Fruit fly (Drosophila melanogaster) whole organism, prepupa: ENCODE data around the gene CG5254.

Experiments used
- Gug ChIP-seq: fragments of 200-800 bp; sonication (Bioruptor generic); IDR thresholded peaks from 2 replicates; pipeline ENCODE4 v1.3.6; 2022; ENCODE audit warnings: missing biosample characterization, missing genetic modification characterization
- Hr39 ChIP-seq: fragments of 200-800 bp; sonication (Bioruptor generic); optimal IDR thresholded peaks from 2 replicates; lab custom pipeline; 2016; ENCODE audit warnings: missing biosample characterization, missing genetic modification characterization
- achi ChIP-seq: fragments of 200-800 bp; sonication (Bioruptor generic); optimal IDR thresholded peaks from 3 replicates; lab custom pipeline; 2016; ENCODE audit warnings: missing biosample characterization, missing genetic modification characterization
- acj6 ChIP-seq: fragments of 200-800 bp; sonication (Bioruptor generic); optimal IDR thresholded peaks from 3 replicates; lab custom pipeline; 2016; ENCODE audit warnings: missing biosample characterization, missing genetic modification characterization
- esn ChIP-seq: fragments of 200-800 bp; sonication (Bioruptor generic); optimal IDR thresholded peaks from 2 replicates; lab custom pipeline; 2016; ENCODE audit warnings: missing biosample characterization, mild to moderate bottlenecking, missing genetic modification characterization, moderate library complexity

- TF ChIP-seq Gug (GFP tag; lab: Robert Waterston, UW) (no peak), Hr39 (no peak), esn (GFP tag; lab: Kevin White, UChicago) (no peak), achi (no peak), acj6 (GFP tag; lab: Kevin White, UChicago) (no peak)
Observed at dm6 chrX:804821-805220, 54.7 kb downstream of the CG5254 start, which contains the start of gene CG13358.
